Worm (Caenorhabditis elegans) whole organism, L2 larva: ENCODE data around the gene Y69A2AR.12.

Experiments
- R02D3.7 ChIP-seq: fragments of 150-350 bp; optimal IDR thresholded peaks from 2 replicates; lab custom pipeline; 2014; ENCODE audit warnings: missing biosample characterization, missing genetic modification characterization
- alr-1 ChIP-seq: fragments of 150-350 bp; optimal IDR thresholded peaks from 2 replicates; lab custom pipeline; 2014; ENCODE audit warnings: missing biosample characterization, missing genetic modification characterization
- ama-1 ChIP-seq: fragments of 150-350 bp; optimal IDR thresholded peaks from 2 replicates; lab custom pipeline; 2018; ENCODE audit warnings: inconsistent platforms
- egl-27 ChIP-seq: sonication (generic microtip); optimal IDR thresholded peaks from 3 replicates; lab custom pipeline; 2017; ENCODE audit warnings: missing biosample characterization, missing genetic modification reagents, missing genetic modification characterization
- lin-13 ChIP-seq: fragments of 150-350 bp; optimal IDR thresholded peaks from 2 replicates; lab custom pipeline; 2014; ENCODE audit warnings: missing biosample characterization, missing genetic modification reagents, missing genetic modification characterization
- lin-39 ChIP-seq: fragments of 150-350 bp; optimal IDR thresholded peaks from 2 replicates; lab custom pipeline; 2014; ENCODE audit warnings: missing biosample characterization, missing genetic modification reagents, missing genetic modification characterization
- mdl-1 ChIP-seq, 2 experiments: fragments of 150-350 bp in 1 of 2; sonication (generic microtip) in 1 of 2; optimal IDR thresholded peaks; 2 replicates each; lab custom pipeline; 2017; ENCODE audit warnings: missing biosample characterization in 2 of 2, missing genetic modification characterization in 2 of 2
- nhr-10 ChIP-seq: sonication (generic microtip); optimal IDR thresholded peaks from 2 replicates; lab custom pipeline; 2017; ENCODE audit warnings: missing biosample characterization, missing genetic modification characterization
- nhr-237 ChIP-seq: fragments of 150-350 bp; optimal IDR thresholded peaks from 2 replicates; lab custom pipeline; 2014; ENCODE audit warnings: missing biosample characterization, missing genetic modification characterization
- zag-1 ChIP-seq: fragments of 150-350 bp; optimal IDR thresholded peaks from 2 replicates; lab custom pipeline; 2014; ENCODE audit warnings: missing biosample characterization, missing genetic modification characterization
- ztf-1 ChIP-seq: fragments of 200-800 bp; sonication (Bioruptor generic); conservative IDR thresholded peaks from 2 replicates; pipeline ENCODE4 v1.3.6; 2022; ENCODE audit warnings: missing genetic modification characterization, missing compliant biosample characterization
- ztf-4 ChIP-seq: fragments of 150-350 bp; optimal IDR thresholded peaks from 2 replicates; lab custom pipeline; 2014; ENCODE audit warnings: missing biosample characterization, missing genetic modification characterization

DNA sequence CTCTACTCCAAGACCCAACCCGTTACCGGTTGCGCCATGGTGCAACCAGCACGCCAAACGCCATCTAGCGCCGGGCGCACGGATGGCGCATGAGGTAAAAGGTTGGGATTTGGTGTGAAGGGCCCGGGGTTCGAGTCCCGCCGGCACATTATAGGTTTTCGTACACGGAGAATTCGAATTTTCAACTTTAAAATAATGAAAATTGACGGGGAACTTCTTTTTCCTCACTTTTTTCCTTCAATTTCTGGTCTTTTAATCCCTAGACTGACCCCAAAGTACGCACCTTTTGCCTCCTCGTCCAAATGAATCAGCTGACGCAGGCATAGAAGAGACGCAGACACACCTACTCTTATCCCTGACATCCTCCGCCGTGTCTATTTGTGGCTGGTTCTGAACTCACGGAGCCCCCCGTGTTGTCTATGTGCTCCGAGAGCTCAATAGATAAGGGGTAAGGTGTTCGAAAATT, 35.2 kb downstream of the Y69A2AR.12 start:
- TF ChIP-seq nhr-237 (tag; lab: Kevin White, UChicago) (no peak), mdl-1 (tag; optimal IDR thresholded peaks at IDR 0.05; lab: Kevin White, UChicago) (no peak), lin-39 (tag; lab: Kevin White, UChicago) (no peak), R02D3.7 (tag; lab: Kevin White, UChicago) (no peak), lin-13 (peak; percentile 19), ama-1 (lab: Kevin White, UChicago) (no peak), nhr-10 (tag; lab: Kevin White, UChicago) (no peak), ztf-1 (GFP tag; lab: Robert Waterston, UW) (no peak), ztf-4 (no peak), egl-27 (no peak), zag-1 (tag; lab: Kevin White, UChicago) (no peak), alr-1 (no peak)
